Worm (Caenorhabditis elegans) whole organism, young adult: ENCODE measurements around the gene best-12.
A peak's percentile ranks its signal among the peaks of the same experiment; 100 is the strongest.

Source experiments
- B0336.3 ChIP-seq: fragments of 200-800 bp; sonication (Bioruptor generic); IDR thresholded peaks from 2 replicates; pipeline ENCODE4 v1.3.6; 2022; ENCODE audit warnings: missing genetic modification characterization, missing compliant biosample characterization
- Y56A3A.18 ChIP-seq: fragments of 200-800 bp; sonication (Bioruptor generic); IDR thresholded peaks from 2 replicates; pipeline ENCODE4 v1.3.6; 2022; ENCODE audit warnings: missing genetic modification reagents, missing genetic modification characterization, missing compliant biosample characterization
- Y67H2A.10 ChIP-seq: fragments of 200-800 bp; sonication (Bioruptor generic); conservative IDR thresholded peaks from 2 replicates; pipeline ENCODE4 v1.3.6; 2022; ENCODE audit warnings: missing genetic modification reagents, missing genetic modification characterization, missing compliant biosample characterization
- akir-1 ChIP-seq: fragments of 200-800 bp; sonication (Bioruptor generic); optimal IDR thresholded peaks from 2 replicates; lab custom pipeline; 2018; ENCODE audit warnings: mild to moderate bottlenecking, missing genetic modification characterization, moderate library complexity, missing compliant biosample characterization
- ama-1 ChIP-seq, 3 experiments: fragments of 150-350 bp in 1 of 3; sonication (generic microtip) in 2 of 3; optimal IDR thresholded peaks; 2 replicates each; lab custom pipeline; 2014 to 2018; ENCODE audit warnings: missing biosample characterization in 2 of 3, missing genetic modification characterization in 2 of 3, missing genetic modification reagents in 2 of 3
- atf-7 ChIP-seq: sonication (generic microtip); optimal IDR thresholded peaks from 2 replicates; lab custom pipeline; 2017; ENCODE audit warnings: mild to moderate bottlenecking, missing genetic modification characterization, missing compliant biosample characterization
- attf-5 ChIP-seq: fragments of 200-800 bp; sonication (Bioruptor generic); optimal IDR thresholded peaks from 2 replicates; lab custom pipeline; 2018; ENCODE audit warnings: mild to moderate bottlenecking, missing genetic modification characterization, missing compliant biosample characterization
- bed-1 ChIP-seq: fragments of 200-800 bp; sonication (Bioruptor generic); IDR thresholded peaks from 2 replicates; pipeline ENCODE4 v1.3.6; 2022; ENCODE audit warnings: missing genetic modification reagents, missing genetic modification characterization, missing compliant biosample characterization
- cebp-1 ChIP-seq, 2 experiments: fragments of 200-800 bp in 1 of 2; sonication (Bioruptor generic) in 1 of 2; sonication (generic microtip) in 1 of 2; IDR thresholded peaks in 1 of 2; optimal IDR thresholded peaks in 1 of 2; 2 replicates each; pipeline versions ENCODE4 v1.3.6 to Lab custom; 2017 to 2022; ENCODE audit warnings: missing compliant biosample characterization in 2 of 2, missing genetic modification characterization in 2 of 2, mild to moderate bottlenecking in 1 of 2, missing genetic modification reagents in 1 of 2, moderate library complexity in 1 of 2
- egl-44 ChIP-seq: fragments of 200-800 bp; sonication (Bioruptor generic); IDR thresholded peaks from 2 replicates; pipeline ENCODE4 v1.3.6; 2022; ENCODE audit warnings: missing genetic modification reagents, missing genetic modification characterization, missing compliant biosample characterization
- egrh-3 ChIP-seq: fragments of 200-800 bp; sonication (Bioruptor generic); IDR thresholded peaks from 2 replicates; pipeline ENCODE4 v1.3.6; 2022; ENCODE audit warnings: missing genetic modification reagents, missing genetic modification characterization, missing compliant biosample characterization
- hlh-26 ChIP-seq: fragments of 200-800 bp; sonication (Bioruptor generic); conservative IDR thresholded peaks from 2 replicates; pipeline ENCODE4 v1.3.6; 2022; ENCODE audit warnings: missing genetic modification reagents, missing genetic modification characterization, missing compliant biosample characterization
- hsf-1 ChIP-seq: fragments of 200-800 bp; sonication (Bioruptor generic); IDR thresholded peaks from 2 replicates; pipeline ENCODE4 v1.3.6; 2022; ENCODE audit warnings: missing genetic modification reagents, missing genetic modification characterization, missing compliant biosample characterization
- let-526 ChIP-seq: fragments of 200-800 bp; sonication (Bioruptor generic); IDR thresholded peaks from 2 replicates; pipeline ENCODE4 v1.3.6; 2022; ENCODE audit warnings: missing genetic modification reagents, missing genetic modification characterization, missing compliant biosample characterization
- let-607 ChIP-seq, 2 experiments: fragments of 200-800 bp in 1 of 2; sonication (Bioruptor generic) in 1 of 2; sonication (generic microtip) in 1 of 2; optimal IDR thresholded peaks; 2 replicates each; lab custom pipeline; 2016 to 2018; ENCODE audit warnings: mild to moderate bottlenecking in 2 of 2, missing compliant biosample characterization in 2 of 2, missing genetic modification characterization in 2 of 2, moderate library complexity in 2 of 2, missing genotype in 1 of 2
- madf-10 ChIP-seq: sonication (generic microtip); optimal IDR thresholded peaks from 2 replicates; lab custom pipeline; 2016; ENCODE audit warnings: mild to moderate bottlenecking, missing genetic modification characterization, missing compliant biosample characterization
- madf-6 ChIP-seq: fragments of 200-800 bp; sonication (Bioruptor generic); IDR thresholded peaks from 2 replicates; pipeline ENCODE4 v1.3.6; 2022; ENCODE audit warnings: missing genetic modification reagents, missing genetic modification characterization, missing compliant biosample characterization
- nfya-1 ChIP-seq: sonication (generic microtip); optimal IDR thresholded peaks from 2 replicates; lab custom pipeline; 2017; ENCODE audit warnings: antibody characterized with exemption, missing compliant biosample characterization, missing genetic modification characterization, borderline replicate concordance; ENCODE audit not compliant: insufficient read depth
- nfyb-1 ChIP-seq: fragments of 200-800 bp; sonication (Bioruptor generic); IDR thresholded peaks from 2 replicates; pipeline ENCODE4 v1.3.6; 2022; ENCODE audit warnings: missing genetic modification reagents, missing genetic modification characterization, missing compliant biosample characterization
- nhr-120 ChIP-seq: fragments of 200-800 bp; sonication (Bioruptor generic); IDR thresholded peaks from 2 replicates; pipeline ENCODE4 v1.3.6; 2022; ENCODE audit warnings: missing genetic modification characterization, missing compliant biosample characterization
- nhr-80 ChIP-seq: sonication (generic microtip); optimal IDR thresholded peaks from 2 replicates; lab custom pipeline; 2016; ENCODE audit warnings: missing genetic modification characterization, missing compliant biosample characterization
- pha-4 ChIP-seq: fragments of 150-350 bp; sonication (generic microtip); optimal IDR thresholded peaks from 2 replicates; lab custom pipeline; 2014; ENCODE audit warnings: missing biosample characterization, missing genetic modification reagents, missing genetic modification characterization
- snpc-4 ChIP-seq, 5 experiments: fragments of 150-350 bp in 1 of 5; sonication (generic microtip) in 4 of 5; optimal IDR thresholded peaks; 2 replicates each; lab custom pipeline; 2014 to 2018; ENCODE audit warnings: missing genetic modification characterization in 5 of 5, missing biosample characterization in 3 of 5, antibody characterized with exemption in 2 of 5, mild to moderate bottlenecking in 2 of 5, missing compliant biosample characterization in 2 of 5, missing genotype in 2 of 5, moderate library complexity in 2 of 5, missing genetic modification reagents in 1 of 5
- tbp1 ChIP-seq: fragments of 200-800 bp; sonication (Bioruptor generic); optimal IDR thresholded peaks from 2 replicates; lab custom pipeline; 2018; ENCODE audit warnings: mild to moderate bottlenecking, missing genetic modification characterization, missing compliant biosample characterization
- zfh-2 ChIP-seq: fragments of 200-800 bp; sonication (Bioruptor generic); conservative IDR thresholded peaks from 2 replicates; pipeline ENCODE4 v1.3.6; 2022; ENCODE audit warnings: missing genetic modification reagents, missing genetic modification characterization, missing compliant biosample characterization
- ztf-22 ChIP-seq: fragments of 200-800 bp; sonication (Bioruptor generic); optimal IDR thresholded peaks from 2 replicates; lab custom pipeline; 2018; ENCODE audit warnings: mild to moderate bottlenecking, missing genetic modification characterization, moderate library complexity, missing compliant biosample characterization
- ztf-25 ChIP-seq: fragments of 200-800 bp; sonication (Bioruptor generic); IDR thresholded peaks from 2 replicates; pipeline ENCODE4 v1.3.6; 2022; ENCODE audit warnings: missing genetic modification reagents, missing genetic modification characterization, missing compliant biosample characterization

The best-12 gene

ce11 chrV:16041925-16042742 lies 7.1 kb upstream of the best-12 start, which contains the start of the genes his-2 and his-1:
TSS of gene his-2 (minus strand) at chrV:16042283.
TSS of gene his-1 (plus strand) at chrV:16042520.
- peak; percentile 63; the same call in 1 of the 2 replicates for TF ChIP-seq egrh-3
- peak; percentile 58; the same call in 1 of the 2 replicates for TF ChIP-seq zfh-2 (GFP tag; lab: Robert Waterston, UW)
- TF ChIP-seq hsf-1 (GFP tag; lab: Robert Waterston, UW): 0 out of 2 replicates have a peak, but pooled peaks have one; percentile 35
- TF ChIP-seq nfyb-1 (GFP tag; lab: Robert Waterston, UW): 0 out of 2 replicates have a peak, but pooled peaks have one; percentile 9

- TF ChIP-seq ztf-25: 0 out of 2 replicates have a peak, but pooled peaks have one; percentile 7
- no peak for TF ChIP-seq bed-1 (GFP tag; lab: Robert Waterston, UW)
- no peak for TF ChIP-seq nfyb-1 (GFP tag; lab: Robert Waterston, UW)
- TF ChIP-seq nhr-120 (GFP tag; lab: Robert Waterston, UW): 0 out of 2 replicates have a peak, but pooled peaks have one; percentile 50
- 0 out of 2 replicates have a peak, but pooled peaks have one; percentile 17 for TF ChIP-seq Y56A3A.18 (GFP tag; lab: Robert Waterston, UW)
These were observed 6.6 kb upstream of the best-12 start for ce11 chrV:16042743-16043014.

ce11 chrV:16043686-16044085 lies 5.6 kb upstream of the best-12 start:
- TF ChIP-seq madf-6 (GFP tag; lab: Robert Waterston, UW): no peak
- TF ChIP-seq nhr-80 (tag; lab: Kevin White, UChicago): peak; percentile 73

ce11 chrV:16045837-16046236 lies 3.4 kb upstream of the best-12 start, which contains the start of gene T10C6.15:
TSS of gene T10C6.15 (minus strand) at chrV:16045940.
- TF ChIP-seq madf-10 (tag; lab: Kevin White, UChicago): peak; percentile 18
- TF ChIP-seq let-607 (tag; optimal IDR thresholded peaks at IDR 0.05; lab: Kevin White, UChicago): peak in 1 of 2 experiments; percentile 38
- no peak for TF ChIP-seq attf-5 (GFP tag; lab: Kevin White, UChicago)
- peak; percentile 48 for TF ChIP-seq tbp1
- peak; percentile 70 for TF ChIP-seq pha-4
- peak; percentile 66 for TF ChIP-seq atf-7 (tag; lab: Kevin White, UChicago)
- TF ChIP-seq hlh-26: no peak
- TF ChIP-seq let-526 (GFP tag; lab: Robert Waterston, UW): no peak
- TF ChIP-seq B0336.3 (GFP tag; lab: Robert Waterston, UW): 0 out of 2 replicates have a peak, but pooled peaks have one; percentile 56
- peak; percentile 71 for TF ChIP-seq ztf-22 (GFP tag; lab: Kevin White, UChicago)
- 0 out of 2 replicates have a peak, but pooled peaks have one; percentile 51 for TF ChIP-seq egl-44 (GFP tag; lab: Robert Waterston, UW)
- peak; percentile 83 for TF ChIP-seq nhr-80 (tag; lab: Kevin White, UChicago)
- no peak for TF ChIP-seq snpc-4 (GFP tag; optimal IDR thresholded peaks at IDR 0.05; lab: Kevin White, UChicago)
- TF ChIP-seq snpc-4 (tag; optimal IDR thresholded peaks at IDR 0.05; lab: Kevin White, UChicago): peak in 1 of 4 experiments; percentile 9

ce11 chrV:16046573-16046972 lies 2.7 kb upstream of the best-12 start, which contains the start of gene ZK285.2:
TSS of gene ZK285.2 (plus strand) at chrV:16046873.
- TF ChIP-seq akir-1 (GFP tag; lab: Kevin White, UChicago): no peak
- no peak for TF ChIP-seq cebp-1 (GFP tag; IDR thresholded peaks at IDR 0.05; lab: Robert Waterston, UW)
- no peak for TF ChIP-seq cebp-1 (tag; optimal IDR thresholded peaks at IDR 0.05; lab: Kevin White, UChicago)
- TF ChIP-seq ama-1 (optimal IDR thresholded peaks at IDR 0.05; lab: Kevin White, UChicago): no peak
- TF ChIP-seq ama-1 (GFP tag; optimal IDR thresholded peaks at IDR 0.05; lab: Kevin White, UChicago): no peak
- no peak for TF ChIP-seq nfya-1
- no peak for TF ChIP-seq Y67H2A.10
